Worm (Caenorhabditis elegans): ENCODE data around the gene adk-1.
"Not testable (repeated sequence)": the region's sequence is repeated elsewhere in the genome, so short reads cannot be mapped to it uniquely, and the experiment has no call there.

The adk-1 gene

DNA sequence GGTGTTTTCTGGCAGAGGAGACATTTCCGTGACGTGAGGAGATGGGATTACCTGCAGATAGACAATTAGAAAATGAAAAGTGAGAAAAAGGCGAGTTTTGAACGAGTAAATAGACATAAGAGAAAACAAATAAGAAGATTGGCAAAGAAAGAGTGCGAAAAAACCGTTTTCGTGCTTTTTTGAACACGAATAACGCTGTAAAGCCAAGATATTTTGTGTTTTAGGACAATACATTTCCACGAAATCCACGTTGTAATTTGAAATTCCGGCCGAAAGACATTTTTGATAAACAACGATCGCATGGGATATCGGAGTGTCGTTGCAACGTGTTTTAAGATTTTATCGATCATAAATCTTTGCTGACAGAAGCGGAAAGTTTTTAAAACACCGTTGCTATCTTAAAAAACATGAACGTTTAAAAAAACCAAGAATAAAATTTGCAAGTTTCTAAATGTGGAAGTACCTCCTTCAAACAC lies at the start of gene adk-1:
TSS of gene adk-1 (minus strand) at position 51 of the 476 bp plus-strand sequence.
- TF ChIP-seq unc-62 (GFP tag; optimal IDR thresholded peaks at IDR 0.05), result no peak

ce11 chrIV:11259485-11259972 lies 48.9 kb upstream of the adk-1 start, which contains the start of gene gtl-1:
TSS of gene gtl-1 (minus strand) at chrIV:11259535.
- TF ChIP-seq unc-62 (GFP tag; optimal IDR thresholded peaks at IDR 0.05), result no peak

- TF ChIP-seq unc-62 (GFP tag; optimal IDR thresholded peaks at IDR 0.05), result no peak
These were observed 46.8 kb upstream of the adk-1 start for ce11 chrIV:11257476-11257875.

DNA sequence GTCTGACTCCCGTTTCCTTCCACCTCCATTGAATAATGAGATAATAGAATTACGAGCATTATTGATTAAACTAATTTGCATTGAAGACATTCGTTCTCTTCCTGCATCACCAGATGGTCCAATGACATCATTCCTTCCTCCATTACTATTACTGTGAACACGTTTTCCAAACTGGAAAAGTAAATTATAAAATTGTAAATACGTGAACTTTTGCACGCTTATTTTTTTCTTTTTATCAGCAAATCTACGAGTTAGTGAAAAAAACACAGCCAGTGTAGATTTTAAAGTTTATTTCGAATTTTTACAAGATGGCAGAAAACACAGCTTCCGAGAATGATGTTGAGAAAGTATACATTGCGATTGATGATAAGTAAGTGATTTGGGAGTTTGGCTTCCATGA lies 43.1 kb upstream of the adk-1 start, which contains the start of gene C05C12.1:
TSS of gene C05C12.1 (plus strand) at position 301 of the 400 bp plus-strand sequence.
- TF ChIP-seq unc-62 (GFP tag; optimal IDR thresholded peaks at IDR 0.05), result not testable (repeated sequence)

DNA sequence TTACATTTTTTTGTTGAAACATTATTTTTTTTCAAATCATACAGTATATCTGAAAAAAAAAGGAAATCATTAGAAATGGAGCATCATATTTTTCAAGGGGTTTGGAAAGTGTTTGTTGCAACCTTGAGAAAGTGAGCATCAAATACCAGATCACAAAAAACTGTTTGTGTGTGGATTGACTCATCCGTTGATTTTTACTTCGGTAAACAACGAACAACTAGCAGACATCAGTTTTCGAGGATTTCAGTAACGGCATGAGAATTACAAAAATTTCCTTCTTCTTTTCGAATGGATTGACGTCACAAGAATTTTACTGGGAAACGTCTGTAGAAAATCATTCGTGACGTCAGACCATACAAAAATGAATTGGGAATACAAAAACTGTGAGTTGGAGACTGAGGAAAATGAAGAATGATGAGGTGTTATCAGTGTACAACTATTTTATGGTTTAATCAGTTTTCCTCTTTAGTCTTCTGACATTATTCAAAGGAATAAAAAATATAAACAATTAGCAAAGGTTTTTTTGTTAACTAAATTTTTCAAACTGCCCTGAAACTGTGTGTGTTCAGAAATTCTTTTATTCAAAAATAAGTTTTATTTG lies 37.5 kb upstream of the adk-1 start, which contains the start of gene C05C12.4:
TSS of gene C05C12.4 (minus strand) at position 51 of the 601 bp plus-strand sequence.
- TF ChIP-seq unc-62 (GFP tag; optimal IDR thresholded peaks at IDR 0.05), result no peak

- no peak for TF ChIP-seq unc-62 (GFP tag; optimal IDR thresholded peaks at IDR 0.05)
These were observed 36.8 kb upstream of the adk-1 start for ce11 chrIV:11247434-11247833.

- no peak for TF ChIP-seq unc-62 (GFP tag; optimal IDR thresholded peaks at IDR 0.05)
These were observed 30.7 kb upstream of the adk-1 start, which contains the start of gene C05C12.6 for ce11 chrIV:11241368-11241767. TSS of gene C05C12.6 (minus strand) at chrIV:11241468.

ce11 chrIV:11235755-11236154 lies 25.1 kb upstream of the adk-1 start:
- no peak for TF ChIP-seq unc-62 (GFP tag; optimal IDR thresholded peaks at IDR 0.05)

DNA sequence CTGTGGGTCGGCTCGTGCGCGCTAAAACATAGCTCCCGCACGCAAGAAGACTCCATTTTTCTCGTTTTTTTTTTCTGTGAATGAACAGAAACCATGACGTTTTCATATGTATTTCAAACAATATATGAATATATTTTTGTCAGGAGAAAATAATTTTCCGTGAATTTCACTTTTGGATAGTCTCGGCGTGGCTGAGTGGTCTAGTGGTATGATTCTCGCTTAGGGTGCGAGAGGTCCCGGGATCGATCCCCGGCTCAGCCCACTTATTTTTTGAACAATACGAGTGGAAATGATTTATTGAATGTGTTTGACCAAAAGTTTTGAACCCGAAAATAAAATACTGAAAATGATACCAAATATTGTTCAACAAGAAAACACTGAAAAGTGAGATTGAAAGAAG lies 20.7 kb upstream of the adk-1 start:
- TF ChIP-seq unc-62 (GFP tag; optimal IDR thresholded peaks at IDR 0.05), result no peak

DNA sequence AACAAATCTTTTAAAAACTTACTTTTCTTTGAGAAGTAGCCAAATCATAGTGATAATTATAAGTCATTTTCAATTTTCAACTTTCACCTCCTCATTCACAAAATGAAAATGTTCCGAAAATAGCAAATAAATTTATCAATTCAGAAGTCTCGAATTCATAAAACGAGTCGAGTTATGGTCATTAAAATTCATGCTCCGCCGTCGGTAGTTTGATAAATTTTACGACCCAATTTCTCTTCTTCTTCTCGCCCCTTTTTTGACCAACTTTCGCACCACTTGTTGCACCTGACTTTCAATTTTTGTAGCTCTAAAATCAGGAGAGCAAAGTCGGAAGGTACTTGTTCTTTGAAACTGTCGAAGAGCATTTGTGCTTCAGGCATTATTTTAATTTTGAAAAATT lies 19.4 kb upstream of the adk-1 start, which contains the start of gene best-7:
TSS of gene best-7 (minus strand) at position 239 of the 400 bp plus-strand sequence.
- no peak for TF ChIP-seq unc-62 (GFP tag; optimal IDR thresholded peaks at IDR 0.05)

- TF ChIP-seq unc-62 (GFP tag; optimal IDR thresholded peaks at IDR 0.05), result no peak
These were observed 18.4 kb upstream of the adk-1 start for ce11 chrIV:11229013-11229412.

- no peak for TF ChIP-seq unc-62 (GFP tag; optimal IDR thresholded peaks at IDR 0.05)
These were observed 15.9 kb upstream of the adk-1 start for ce11 chrIV:11226545-11226944.

ce11 chrIV:11225206-11225605 lies 14.6 kb upstream of the adk-1 start, which contains the start of gene col-125:
TSS of gene col-125 (plus strand) at chrIV:11225506.
- no peak for TF ChIP-seq unc-62 (GFP tag; optimal IDR thresholded peaks at IDR 0.05)

DNA sequence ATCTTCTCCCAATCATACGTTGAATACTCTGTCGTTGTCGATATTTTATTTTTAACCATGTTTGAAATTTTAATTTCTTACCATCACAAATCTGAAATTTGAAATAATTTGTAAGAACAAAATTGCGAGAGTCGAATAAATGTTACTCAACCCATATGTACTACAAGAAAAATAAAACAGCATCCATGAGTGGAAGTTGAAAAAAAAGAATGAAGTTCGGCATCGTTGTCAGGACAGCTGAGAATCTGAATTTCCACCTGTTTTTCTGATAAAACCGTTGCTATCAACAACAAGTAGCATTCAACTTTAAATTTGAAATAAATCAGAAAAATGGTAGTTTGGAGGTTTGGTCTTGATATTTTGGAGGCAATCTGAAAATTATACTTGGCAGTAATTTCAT lies 13.2 kb upstream of the adk-1 start, which contains the start of gene C29F4.3:
TSS of gene C29F4.3 (minus strand) at position 101 of the 400 bp plus-strand sequence.
- TF ChIP-seq unc-62 (GFP tag; optimal IDR thresholded peaks at IDR 0.05), result no peak

- no peak for TF ChIP-seq unc-62 (GFP tag; optimal IDR thresholded peaks at IDR 0.05)
These were observed 7.4 kb upstream of the adk-1 start, which contains the start of gene zip-6 for ce11 chrIV:11218037-11218436. TSS of gene zip-6 (minus strand) at chrIV:11218137.

- no peak for TF ChIP-seq unc-62 (GFP tag; optimal IDR thresholded peaks at IDR 0.05)
These were observed 2.3 kb upstream of the adk-1 start for ce11 chrIV:11212978-11213377.

DNA sequence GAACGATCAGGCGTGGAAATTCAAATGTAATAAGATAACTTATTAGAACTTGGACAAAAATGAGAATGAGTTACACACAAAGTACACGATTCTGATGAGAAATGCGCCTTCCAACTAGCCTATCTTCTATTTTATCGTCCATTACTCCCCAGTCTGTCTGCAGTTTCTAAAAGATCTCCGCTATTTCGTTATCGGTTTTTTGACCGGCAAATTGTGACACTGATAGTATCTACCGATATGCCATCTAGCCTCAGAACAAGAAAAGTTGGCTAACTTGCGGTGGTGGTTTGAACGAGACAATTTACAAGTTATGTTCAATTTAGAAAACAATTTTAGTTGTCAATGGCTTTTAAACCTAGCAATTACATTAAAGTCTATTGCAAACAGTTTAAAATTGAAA lies 916 bp upstream of the adk-1 start:
- no peak for TF ChIP-seq unc-62 (GFP tag; optimal IDR thresholded peaks at IDR 0.05)

Data from whole organism, dauer.